Worm (Caenorhabditis elegans) whole organism, L1 larva: ENCODE data around the gene D1069.3.

Source experiments
- C04F5.9 ChIP-seq: sonication (generic microtip); optimal IDR thresholded peaks from 2 replicates; lab custom pipeline; 2016; ENCODE audit warnings: missing genetic modification characterization, missing compliant biosample characterization
- C16A3.4 ChIP-seq: fragments of 150-350 bp; optimal IDR thresholded peaks from 2 replicates; lab custom pipeline; 2014; ENCODE audit warnings: missing biosample characterization, missing genetic modification characterization
- F16B12.6 ChIP-seq: fragments of 150-350 bp; optimal IDR thresholded peaks from 2 replicates; lab custom pipeline; 2014; ENCODE audit warnings: missing biosample characterization, missing genetic modification characterization
- Y116A8C.19 ChIP-seq: sonication (generic microtip); optimal IDR thresholded peaks from 2 replicates; lab custom pipeline; 2016; ENCODE audit warnings: missing compliant biosample characterization, missing genetic modification characterization, borderline replicate concordance
- alr-1 ChIP-seq: fragments of 200-800 bp; sonication (Bioruptor generic); optimal IDR thresholded peaks from 2 replicates; lab custom pipeline; 2018; ENCODE audit warnings: borderline replicate concordance, mild to moderate bottlenecking, missing genetic modification characterization, missing compliant biosample characterization
- ama-1 ChIP-seq: fragments of 150-350 bp; optimal IDR thresholded peaks from 2 replicates; lab custom pipeline; 2014
- blmp-1 ChIP-seq: fragments of 150-350 bp; optimal IDR thresholded peaks from 2 replicates; lab custom pipeline; 2014; ENCODE audit warnings: missing biosample characterization, missing genetic modification characterization
- dpl-1 ChIP-seq, 3 experiments: fragments of 150-350 bp in 2 of 3; sonication (generic microtip) in 1 of 3; optimal IDR thresholded peaks; 2 replicates each; lab custom pipeline; 2014 to 2017; ENCODE audit warnings: missing biosample characterization in 3 of 3, missing genetic modification characterization in 3 of 3, missing genetic modification reagents in 3 of 3
- efl-1 ChIP-seq, 4 experiments: fragments of 150-350 bp; optimal IDR thresholded peaks in 3 of 4; peaks in 1 of 4; 1 replicate in 1 of 4; 2 replicates in 3 of 4; lab custom pipeline; 2014; ENCODE audit warnings: missing biosample characterization in 2 of 4, missing genetic modification characterization in 2 of 4, missing genetic modification reagents in 2 of 4
- egl-27 ChIP-seq, 2 experiments: fragments of 150-350 bp in 1 of 2; sonication (generic microtip); optimal IDR thresholded peaks; 3 replicates each; lab custom pipeline; 2017 to 2018; ENCODE audit warnings: missing biosample characterization in 2 of 2, missing genetic modification characterization in 2 of 2, missing genetic modification reagents in 2 of 2
- elt-3 ChIP-seq, 6 experiments: fragments of 150-350 bp in 1 of 6; sonication (generic microtip); optimal IDR thresholded peaks; 2 replicates each; lab custom pipeline; 2017 to 2018; ENCODE audit warnings: missing biosample characterization in 6 of 6, missing genetic modification characterization in 6 of 6, inconsistent platforms in 1 of 6
- ets-5 ChIP-seq: fragments of 200-800 bp; sonication (Bioruptor generic); IDR thresholded peaks from 2 replicates; pipeline ENCODE4 v1.3.6; 2022; ENCODE audit warnings: missing genetic modification characterization, missing compliant biosample characterization
- fkh-8 ChIP-seq: sonication (generic microtip); optimal IDR thresholded peaks from 2 replicates; lab custom pipeline; 2016; ENCODE audit warnings: mild to moderate bottlenecking, missing genetic modification characterization, missing compliant biosample characterization
- fos-1 ChIP-seq: fragments of 150-350 bp; optimal IDR thresholded peaks from 2 replicates; lab custom pipeline; 2014; ENCODE audit warnings: missing biosample characterization, missing genetic modification characterization
- grh-1 ChIP-seq: fragments of 200-800 bp; sonication (Bioruptor generic); IDR thresholded peaks from 2 replicates; pipeline ENCODE4 v1.3.6; 2022; ENCODE audit warnings: missing genetic modification reagents, missing genetic modification characterization, missing compliant biosample characterization
- hlh-17 ChIP-seq: fragments of 200-800 bp; sonication (Bioruptor generic); optimal IDR thresholded peaks from 2 replicates; lab custom pipeline; 2018; ENCODE audit warnings: missing genetic modification characterization, mild to moderate bottlenecking, missing compliant biosample characterization, moderate library complexity, borderline replicate concordance
- irx-1 ChIP-seq: sonication (generic microtip); optimal IDR thresholded peaks from 2 replicates; lab custom pipeline; 2016; ENCODE audit warnings: missing genetic modification characterization, missing compliant biosample characterization
- lin-13 ChIP-seq: fragments of 150-350 bp; optimal IDR thresholded peaks from 2 replicates; lab custom pipeline; 2014; ENCODE audit warnings: missing biosample characterization, missing genetic modification reagents, missing genetic modification characterization
- lin-14 ChIP-seq: fragments of 200-800 bp; sonication (Bioruptor generic); optimal IDR thresholded peaks from 2 replicates; lab custom pipeline; 2018; ENCODE audit warnings: mild to moderate bottlenecking, missing genetic modification characterization, moderate library complexity, missing compliant biosample characterization
- lin-15B ChIP-seq: fragments of 150-350 bp; sonication (generic microtip); optimal IDR thresholded peaks from 3 replicates; lab custom pipeline; 2014; ENCODE audit warnings: missing biosample characterization, missing genetic modification characterization
- lin-35 ChIP-seq, 2 experiments: fragments of 150-350 bp; optimal IDR thresholded peaks; 2 replicates each; lab custom pipeline; 2014; ENCODE audit warnings: missing biosample characterization in 2 of 2, missing genetic modification characterization in 2 of 2, missing genetic modification reagents in 2 of 2
- lin-39 ChIP-seq: fragments of 150-350 bp; optimal IDR thresholded peaks from 2 replicates; lab custom pipeline; 2014; ENCODE audit warnings: missing biosample characterization, missing genetic modification reagents, missing genetic modification characterization
- lsy-2 ChIP-seq, 2 experiments: fragments of 150-350 bp; optimal IDR thresholded peaks; 2 replicates each; lab custom pipeline; 2014; ENCODE audit warnings: missing biosample characterization in 2 of 2, missing genetic modification characterization in 2 of 2
- mdl-1 ChIP-seq, 2 experiments: fragments of 150-350 bp; optimal IDR thresholded peaks; 2 replicates each; lab custom pipeline; 2014 to 2017; ENCODE audit warnings: missing biosample characterization in 2 of 2, missing genetic modification characterization in 2 of 2, inconsistent platforms in 1 of 2
- mep-1 ChIP-seq: fragments of 150-350 bp; optimal IDR thresholded peaks from 2 replicates; lab custom pipeline; 2014; ENCODE audit warnings: missing biosample characterization, missing genetic modification characterization
- nhr-11 ChIP-seq: fragments of 150-350 bp; optimal IDR thresholded peaks from 2 replicates; lab custom pipeline; 2014; ENCODE audit warnings: missing biosample characterization, missing genetic modification characterization
- nhr-20 ChIP-seq: sonication (generic microtip); optimal IDR thresholded peaks from 2 replicates; lab custom pipeline; 2016; ENCODE audit warnings: mild to moderate bottlenecking, missing genetic modification characterization, missing compliant biosample characterization
- nhr-47 ChIP-seq: sonication (generic microtip); optimal IDR thresholded peaks from 2 replicates; lab custom pipeline; 2016; ENCODE audit warnings: mild to moderate bottlenecking, missing genetic modification characterization, moderate library complexity, missing compliant biosample characterization
- nhr-71 ChIP-seq: sonication (generic microtip); optimal IDR thresholded peaks from 2 replicates; lab custom pipeline; 2016; ENCODE audit warnings: mild to moderate bottlenecking, missing genetic modification characterization, moderate library complexity, missing compliant biosample characterization
- nhr-76 ChIP-seq: sonication (generic microtip); optimal IDR thresholded peaks from 2 replicates; lab custom pipeline; 2017; ENCODE audit warnings: missing biosample characterization, missing genetic modification characterization
- nhr-84 ChIP-seq: sonication (generic microtip); optimal IDR thresholded peaks from 2 replicates; lab custom pipeline; 2017; ENCODE audit warnings: missing biosample characterization, missing genetic modification characterization
- nhr-85 ChIP-seq: sonication (generic microtip); peaks from one replicate; lab custom pipeline; 2016; ENCODE audit warnings: missing genetic modification characterization, inconsistent platforms, missing compliant biosample characterization
- pax-3 ChIP-seq: fragments of 200-800 bp; sonication (Bioruptor generic); optimal IDR thresholded peaks from 2 replicates; lab custom pipeline; 2018; ENCODE audit warnings: mild to moderate bottlenecking, missing genetic modification characterization, moderate library complexity, missing compliant biosample characterization
- rnt-1 ChIP-seq: sonication (generic microtip); optimal IDR thresholded peaks from 2 replicates; lab custom pipeline; 2016; ENCODE audit warnings: mild to moderate bottlenecking, missing genetic modification characterization, moderate library complexity, missing compliant biosample characterization
- snpc-4 ChIP-seq: fragments of 150-350 bp; optimal IDR thresholded peaks from 2 replicates; lab custom pipeline; 2014; ENCODE audit warnings: missing biosample characterization, missing genetic modification characterization
- snu-23 ChIP-seq: sonication (generic microtip); optimal IDR thresholded peaks from 2 replicates; lab custom pipeline; 2016; ENCODE audit warnings: missing genetic modification characterization, missing compliant biosample characterization
- sox-4 ChIP-seq: sonication (generic microtip); optimal IDR thresholded peaks from 2 replicates; lab custom pipeline; 2016; ENCODE audit warnings: missing genetic modification characterization, missing compliant biosample characterization
- sptf-1 ChIP-seq: fragments of 150-350 bp; optimal IDR thresholded peaks from 2 replicates; lab custom pipeline; 2014; ENCODE audit warnings: missing biosample characterization, missing genetic modification characterization
- sup-37 ChIP-seq: fragments of 200-800 bp; sonication (Bioruptor generic); optimal IDR thresholded peaks from 2 replicates; lab custom pipeline; 2018; ENCODE audit warnings: mild to moderate bottlenecking, missing genetic modification characterization, missing compliant biosample characterization
- swsn-7 ChIP-seq: sonication (generic microtip); optimal IDR thresholded peaks from 2 replicates; lab custom pipeline; 2016; ENCODE audit warnings: missing genetic modification characterization, missing compliant biosample characterization
- tbx-2 ChIP-seq: sonication (generic microtip); optimal IDR thresholded peaks from 2 replicates; lab custom pipeline; 2016; ENCODE audit warnings: missing genetic modification characterization, missing compliant biosample characterization
- tlp-1 ChIP-seq: fragments of 150-350 bp; optimal IDR thresholded peaks from 2 replicates; lab custom pipeline; 2014; ENCODE audit warnings: missing biosample characterization, missing genetic modification characterization
- unc-130 ChIP-seq: fragments of 150-350 bp; optimal IDR thresholded peaks from 2 replicates; lab custom pipeline; 2017; ENCODE audit warnings: missing biosample characterization, missing genetic modification characterization, inconsistent platforms
- vab-15 ChIP-seq: sonication (generic microtip); optimal IDR thresholded peaks from 2 replicates; lab custom pipeline; 2017; ENCODE audit warnings: missing genotype, mild to moderate bottlenecking, missing genetic modification characterization, missing compliant biosample characterization
- xbp-1 ChIP-seq: sonication (generic microtip); optimal IDR thresholded peaks from 2 replicates; lab custom pipeline; 2016; ENCODE audit warnings: missing genetic modification characterization, missing compliant biosample characterization
- zag-1 ChIP-seq: fragments of 150-350 bp; optimal IDR thresholded peaks from 2 replicates; lab custom pipeline; 2014; ENCODE audit warnings: missing biosample characterization, missing genetic modification characterization
- ztf-4 ChIP-seq: fragments of 150-350 bp; optimal IDR thresholded peaks from 2 replicates; lab custom pipeline; 2014; ENCODE audit warnings: missing biosample characterization, missing genetic modification characterization

Gene D1069.3

DNA sequence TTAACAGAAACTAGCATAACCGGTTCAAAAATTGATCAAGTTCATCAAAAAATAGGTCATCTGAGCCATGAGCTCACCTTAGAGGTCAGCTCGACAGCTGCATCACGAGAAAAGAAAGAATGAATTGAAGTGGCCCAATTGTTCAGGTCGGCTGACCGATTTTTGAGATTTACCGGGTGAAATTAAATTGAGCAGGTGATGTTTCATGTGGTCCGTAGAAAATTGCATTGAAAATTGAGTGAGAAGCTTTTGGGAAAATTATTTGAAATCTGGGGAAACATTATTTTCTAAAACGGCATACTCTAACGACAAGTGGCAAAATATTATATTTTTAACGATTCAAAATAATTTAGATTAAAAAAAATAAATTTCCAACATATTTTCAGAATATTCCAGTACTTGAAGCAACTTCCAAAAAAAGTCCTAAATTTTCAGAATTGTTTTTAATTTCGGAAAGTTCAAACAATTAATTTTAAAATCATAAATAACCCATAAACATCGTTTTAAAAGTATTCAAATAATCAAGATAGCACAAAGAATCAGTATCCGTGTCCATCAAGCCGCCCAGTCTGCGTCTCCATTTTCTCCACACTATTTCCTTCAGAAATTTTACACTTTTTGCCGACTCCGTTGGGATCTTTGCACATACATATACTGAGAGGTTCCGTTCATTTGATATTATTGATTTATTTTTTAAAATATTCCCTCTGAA, 21.9 kb downstream of the D1069.3 start, which contains the start of gene sgcb-1:
sgcb-1 (plus strand) TSS at position 662 of the 712 bp plus-strand sequence.
- peak; percentile 50 for TF ChIP-seq rnt-1 (tag; lab: Kevin White, UChicago)
- peak; percentile 1 for TF ChIP-seq unc-130 (tag; lab: Kevin White, UChicago)
- TF ChIP-seq nhr-71 (tag; lab: Kevin White, UChicago): peak; percentile 28
- TF ChIP-seq lin-14: peak; percentile 20
- TF ChIP-seq nhr-76: no peak
- no peak for TF ChIP-seq irx-1 (tag; lab: Kevin White, UChicago)
- TF ChIP-seq efl-1 (optimal IDR thresholded peaks at IDR 0.05; lab: Kevin White, UChicago): no peak
- peak in 1 of 2 experiments; percentile 86 for TF ChIP-seq efl-1 (GFP tag; optimal IDR thresholded peaks at IDR 0.05 in 1 of 2; lab: Kevin White, UChicago)

DNA sequence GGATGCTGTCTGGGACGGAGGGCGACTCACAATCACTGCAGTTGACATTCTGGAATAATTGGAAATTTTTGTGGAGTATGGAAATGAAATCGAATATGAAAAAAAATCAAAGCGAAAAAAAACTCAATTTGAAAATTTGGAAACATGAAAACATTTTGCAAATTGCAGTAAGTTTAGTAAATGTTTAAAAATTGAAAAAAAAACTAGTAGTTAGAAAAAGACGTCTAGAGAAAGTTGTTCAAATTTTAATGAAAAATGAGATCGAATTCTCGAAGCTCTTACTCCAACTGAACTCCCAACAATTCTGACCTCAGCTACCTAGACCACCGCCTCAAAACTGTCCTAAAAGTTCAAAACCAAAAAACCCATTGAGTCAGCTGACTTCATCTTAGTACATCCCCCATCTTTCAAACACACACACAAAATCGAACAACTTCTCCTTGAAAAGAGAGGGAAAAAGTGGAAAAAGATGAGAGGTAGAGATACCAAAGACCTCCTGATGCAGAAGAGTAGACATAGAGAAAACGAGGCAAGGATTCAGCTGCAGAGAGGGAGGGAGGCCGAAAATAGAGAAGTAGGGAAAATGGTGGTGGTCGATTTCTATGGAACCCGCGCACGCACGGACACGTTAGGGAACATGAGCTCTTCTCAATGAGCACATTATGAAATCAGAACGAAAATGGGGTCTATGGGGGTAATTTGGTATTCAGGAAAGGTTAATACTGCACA, 24.5 kb downstream of the D1069.3 start, which contains the start of gene K01A2.10:
K01A2.10 (minus strand) TSS at position 51 of the 729 bp plus-strand sequence.
- TF ChIP-seq egl-27 (tag; optimal IDR thresholded peaks at IDR 0.05; lab: Kevin White, UChicago) (no peak), nhr-71 (tag; lab: Kevin White, UChicago) (peak; percentile 69), tlp-1 (no peak), blmp-1 (tag; lab: Kevin White, UChicago) (peak; percentile 94), dpl-1 (GFP tag; optimal IDR thresholded peaks at IDR 0.05; lab: Kevin White, UChicago) (peak; percentile 5 to 60 (median 55)), snpc-4 (no peak), efl-1 (optimal IDR thresholded peaks at IDR 0.05; lab: Kevin White, UChicago) (peak; percentile 37 to 49), efl-1 (GFP tag; optimal IDR thresholded peaks at IDR 0.05 in 1 of 2; lab: Kevin White, UChicago) (peak; percentile 38 to 93), Y116A8C.19 (no peak), mdl-1 (tag; optimal IDR thresholded peaks at IDR 0.05; lab: Kevin White, UChicago) (peak in 1 of 2 experiments; percentile 51), F16B12.6 (tag; lab: Kevin White, UChicago) (no peak), mep-1 (tag; lab: Kevin White, UChicago) (peak; percentile 80), sox-4 (tag; lab: Kevin White, UChicago) (no peak), fos-1 (tag; lab: Kevin White, UChicago) (peak; percentile 47), fkh-8 (tag; lab: Kevin White, UChicago) (peak; percentile 51), nhr-20 (tag; lab: Kevin White, UChicago) (peak; percentile 63), snu-23 (GFP tag; lab: Kevin White, UChicago) (peak; percentile 70), alr-1 (tag; lab: Kevin White, UChicago) (no peak), pax-3 (tag; lab: Kevin White, UChicago) (no peak), C04F5.9 (tag; lab: Kevin White, UChicago) (no peak), hlh-17 (no peak), lsy-2 (tag; optimal IDR thresholded peaks at IDR 0.05; lab: Kevin White, UChicago) (peak; percentile 5 to 72), lin-35 (GFP tag; optimal IDR thresholded peaks at IDR 0.05; lab: Kevin White, UChicago) (peak; percentile 39 to 56), lin-15B (tag; lab: Kevin White, UChicago) (no peak), irx-1 (tag; lab: Kevin White, UChicago) (no peak), C16A3.4 (tag; lab: Kevin White, UChicago) (peak; percentile 24), lin-13 (GFP tag; lab: Kevin White, UChicago) (peak; percentile 17), grh-1 (GFP tag; lab: Robert Waterston, UW) (no peak), unc-130 (tag; lab: Kevin White, UChicago) (peak; percentile 43), zag-1 (tag; lab: Kevin White, UChicago) (no peak), ets-5 (GFP tag; lab: Robert Waterston, UW) (no peak), tbx-2 (tag; lab: Kevin White, UChicago) (no peak), ama-1 (lab: Kevin White, UChicago) (peak; percentile 13), ztf-4 (tag; lab: Kevin White, UChicago) (no peak), lin-39 (tag; lab: Kevin White, UChicago) (no peak), nhr-11 (tag; lab: Kevin White, UChicago) (no peak), sup-37 (GFP tag; lab: Kevin White, UChicago) (no peak), vab-15 (tag; lab: Kevin White, UChicago) (no peak), nhr-85 (tag; lab: Kevin White, UChicago) (peak; percentile 37), nhr-84 (no peak), xbp-1 (peak; percentile 18), swsn-7 (tag; lab: Kevin White, UChicago) (peak; percentile 37), nhr-47 (tag; lab: Kevin White, UChicago) (peak; percentile 19), sptf-1 (tag; lab: Kevin White, UChicago) (no peak), elt-3 (tag; optimal IDR thresholded peaks at IDR 0.05; lab: Kevin White, UChicago) (peak in 1 of 6 experiments; percentile 65)
